Fruit fly (Drosophila melanogaster) whole organism, embryonic: ENCODE data around the gene CG14742.

Experiments
- Abd-B ChIP-seq: fragments of 200-800 bp; sonication (Bioruptor generic); optimal IDR thresholded peaks from 2 replicates; lab custom pipeline; 2018; ENCODE audit warnings: missing biosample characterization, mild to moderate bottlenecking, missing genetic modification characterization, moderate library complexity
- B-H1 ChIP-seq: fragments of 200-800 bp; sonication (Bioruptor generic); IDR thresholded peaks from 3 replicates; pipeline ENCODE4 v1.3.6; 2022; ENCODE audit warnings: missing biosample characterization, missing genetic modification characterization
- CG1024 ChIP-seq: fragments of 200-800 bp; sonication (Bioruptor generic); IDR thresholded peaks from 2 replicates; pipeline ENCODE4 v1.3.6; 2022; ENCODE audit warnings: missing biosample characterization, missing genetic modification characterization
- CG12299 ChIP-seq: fragments of 200-800 bp; sonication (Bioruptor generic); optimal IDR thresholded peaks from 2 replicates; lab custom pipeline; 2018; ENCODE audit warnings: missing biosample characterization, mild to moderate bottlenecking, missing genetic modification characterization
- CG13123 ChIP-seq: fragments of 200-800 bp; sonication (Bioruptor generic); optimal IDR thresholded peaks from 2 replicates; lab custom pipeline; 2016; ENCODE audit warnings: missing biosample characterization, missing genetic modification characterization
- CG14050 ChIP-seq: fragments of 200-800 bp; sonication (Bioruptor generic); IDR thresholded peaks from 3 replicates; pipeline ENCODE4 v1.3.6; 2022; ENCODE audit warnings: missing biosample characterization, missing genetic modification characterization
- CG14441 ChIP-seq: fragments of 200-800 bp; sonication (Bioruptor generic); IDR thresholded peaks from 2 replicates; pipeline ENCODE4 v1.3.6; 2022; ENCODE audit warnings: missing biosample characterization, missing genetic modification characterization
- CG15601 ChIP-seq: fragments of 200-800 bp; sonication (Bioruptor generic); optimal IDR thresholded peaks from 3 replicates; lab custom pipeline; 2019; ENCODE audit warnings: missing biosample characterization, mild to moderate bottlenecking, missing genetic modification characterization, moderate library complexity
- CG17802 ChIP-seq: fragments of 200-800 bp; sonication (Bioruptor generic); optimal IDR thresholded peaks from 2 replicates; lab custom pipeline; 2018; ENCODE audit warnings: missing biosample characterization, mild to moderate bottlenecking, missing genetic modification characterization, moderate library complexity
- CG18262 ChIP-seq: fragments of 200-800 bp; optimal IDR thresholded peaks from 3 replicates; lab custom pipeline; 2019; ENCODE audit warnings: missing biosample characterization, mild to moderate bottlenecking, missing genetic modification characterization, moderate library complexity
- CG2875 ChIP-seq: fragments of 200-800 bp; sonication (Bioruptor generic); optimal IDR thresholded peaks from 2 replicates; lab custom pipeline; 2017; ENCODE audit warnings: missing biosample characterization, mild to moderate bottlenecking, missing genetic modification characterization, missing genetic modification reagents
- CG31224 ChIP-seq: fragments of 200-800 bp; sonication (Bioruptor generic); IDR thresholded peaks from 2 replicates; pipeline ENCODE4 v1.3.6; 2022; ENCODE audit warnings: missing biosample characterization, missing genetic modification characterization
- CG3838 ChIP-seq: fragments of 200-800 bp; sonication (Bioruptor generic); optimal IDR thresholded peaks from 3 replicates; lab custom pipeline; 2016; ENCODE audit warnings: missing biosample characterization, missing genetic modification characterization
- CG7357 ChIP-seq: fragments of 200-800 bp; sonication (Bioruptor generic); IDR thresholded peaks from 3 replicates; pipeline ENCODE4 v1.3.6; 2022; ENCODE audit warnings: missing biosample characterization, missing genetic modification characterization
- CG9727 ChIP-seq: fragments of 200-800 bp; sonication (Bioruptor generic); optimal IDR thresholded peaks from 3 replicates; lab custom pipeline; 2017; ENCODE audit warnings: missing biosample characterization, mild to moderate bottlenecking, missing genetic modification characterization
- CG9797 ChIP-seq: fragments of 200-800 bp; sonication (Bioruptor generic); optimal IDR thresholded peaks from 3 replicates; lab custom pipeline; 2018; ENCODE audit warnings: missing biosample characterization, mild to moderate bottlenecking, missing genetic modification characterization
- CG9876 ChIP-seq: fragments of 200-800 bp; sonication (Bioruptor generic); optimal IDR thresholded peaks from 2 replicates; lab custom pipeline; 2016; ENCODE audit warnings: missing biosample characterization, missing genetic modification characterization
- Camta ChIP-seq: fragments of 200-800 bp; sonication (Bioruptor generic); optimal IDR thresholded peaks from 2 replicates; lab custom pipeline; 2016; ENCODE audit warnings: missing biosample characterization, missing genetic modification characterization
- CrebB ChIP-seq: fragments of 200-800 bp; sonication (Bioruptor generic); optimal IDR thresholded peaks from 3 replicates; lab custom pipeline; 2018; ENCODE audit warnings: missing biosample characterization, mild to moderate bottlenecking, missing genetic modification characterization
- Eip74EF ChIP-seq, 2 experiments: fragments of 200-800 bp in 1 of 2; fragments of >200 bp in 1 of 2; sonication (Bioruptor generic) in 1 of 2; optimal IDR thresholded peaks; 2 replicates each; lab custom pipeline; 2017 to 2019; ENCODE audit warnings: missing biosample characterization in 2 of 2, missing genetic modification characterization in 2 of 2, mild to moderate bottlenecking in 1 of 2, moderate library complexity in 1 of 2
- Fer3 ChIP-seq: fragments of 200-800 bp; sonication (Bioruptor generic); optimal IDR thresholded peaks from 2 replicates; lab custom pipeline; 2018; ENCODE audit warnings: missing biosample characterization, mild to moderate bottlenecking, missing genetic modification characterization, moderate library complexity
- HLHmδ ChIP-seq: fragments of 200-800 bp; sonication (Bioruptor generic); optimal IDR thresholded peaks from 2 replicates; lab custom pipeline; 2018; ENCODE audit warnings: missing biosample characterization, mild to moderate bottlenecking, missing genetic modification characterization, moderate library complexity
- Hr78 ChIP-seq, 2 experiments: fragments of 200-800 bp in 1 of 2; fragments of >200 bp in 1 of 2; sonication (Bioruptor generic) in 1 of 2; optimal IDR thresholded peaks; 2 replicates each; lab custom pipeline; 2017 to 2019; ENCODE audit warnings: missing biosample characterization in 2 of 2, missing genetic modification characterization in 2 of 2, mild to moderate bottlenecking in 1 of 2, moderate library complexity in 1 of 2
- Lim3 ChIP-seq: fragments of 200-800 bp; sonication (Bioruptor generic); IDR thresholded peaks from 2 replicates; pipeline ENCODE4 v1.3.6; 2022; ENCODE audit warnings: missing biosample characterization, missing genetic modification characterization
- MESR4 ChIP-seq: fragments of 200-800 bp; sonication (Bioruptor generic); optimal IDR thresholded peaks from 2 replicates; lab custom pipeline; 2018; ENCODE audit warnings: missing biosample characterization, mild to moderate bottlenecking, missing genetic modification characterization, moderate library complexity
- Max ChIP-seq: fragments of 200-800 bp; sonication (Bioruptor generic); optimal IDR thresholded peaks from 2 replicates; lab custom pipeline; 2016; ENCODE audit warnings: missing biosample characterization, mild to moderate bottlenecking, missing genetic modification characterization
- Meics ChIP-seq: fragments of 200-800 bp; sonication (Bioruptor generic); optimal IDR thresholded peaks from 2 replicates; lab custom pipeline; 2017; ENCODE audit warnings: missing biosample characterization, mild to moderate bottlenecking, missing genetic modification characterization
- Nf-YC ChIP-seq: fragments of 200-800 bp; optimal IDR thresholded peaks from 3 replicates; lab custom pipeline; 2019; ENCODE audit warnings: missing biosample characterization, mild to moderate bottlenecking, missing genetic modification characterization, moderate library complexity
- Pdp1 ChIP-seq, 2 experiments: fragments of 200-800 bp; sonication (Bioruptor generic); optimal IDR thresholded peaks; 3 replicates each; lab custom pipeline; 2016; ENCODE audit warnings: missing biosample characterization in 2 of 2, missing genetic modification characterization in 2 of 2, mild to moderate bottlenecking in 1 of 2, moderate library complexity in 1 of 2
- Sox100B ChIP-seq: fragments of 200-800 bp; sonication (Bioruptor generic); optimal IDR thresholded peaks from 3 replicates; lab custom pipeline; 2018; ENCODE audit warnings: missing biosample characterization, mild to moderate bottlenecking, missing genetic modification characterization
- Sox102F ChIP-seq: fragments of 200-800 bp; sonication (Bioruptor generic); optimal IDR thresholded peaks from 2 replicates; lab custom pipeline; 2018; ENCODE audit warnings: missing biosample characterization, mild to moderate bottlenecking, missing genetic modification characterization, moderate library complexity
- Ssrp ChIP-seq: fragments of 200-800 bp; sonication (Bioruptor generic); optimal IDR thresholded peaks from 2 replicates; lab custom pipeline; 2018; ENCODE audit warnings: missing biosample characterization, mild to moderate bottlenecking, missing genetic modification characterization, moderate library complexity
- Usf ChIP-seq: fragments of 200-800 bp; sonication (Bioruptor generic); optimal IDR thresholded peaks from 2 replicates; lab custom pipeline; 2017; ENCODE audit warnings: missing genotype, missing biosample characterization, missing genetic modification characterization
- al ChIP-seq: fragments of 200-800 bp; sonication (Bioruptor generic); IDR thresholded peaks from 2 replicates; pipeline ENCODE4 v1.3.6; 2022; ENCODE audit warnings: missing biosample characterization, missing genetic modification characterization
- bcd ChIP-seq: fragments of 200-800 bp; sonication (Bioruptor generic); optimal IDR thresholded peaks from 2 replicates; lab custom pipeline; 2017; ENCODE audit warnings: missing biosample characterization, mild to moderate bottlenecking, missing genetic modification characterization
- cad ChIP-seq: fragments of >200 bp; optimal IDR thresholded peaks from 2 replicates; lab custom pipeline; 2017; ENCODE audit warnings: missing biosample characterization, missing genetic modification characterization
- cg ChIP-seq: fragments of 200-800 bp; sonication (Bioruptor generic); optimal IDR thresholded peaks from 3 replicates; lab custom pipeline; 2019; ENCODE audit warnings: missing biosample characterization, mild to moderate bottlenecking, missing genetic modification characterization, moderate library complexity
- crol ChIP-seq: fragments of 200-800 bp; sonication (Bioruptor generic); IDR thresholded peaks from 2 replicates; pipeline ENCODE4 v1.3.6; 2022; ENCODE audit warnings: missing biosample characterization, missing genetic modification characterization
- cwo ChIP-seq: fragments of 200-800 bp; sonication (Bioruptor generic); optimal IDR thresholded peaks from 3 replicates; lab custom pipeline; 2017; ENCODE audit warnings: missing biosample characterization, missing genetic modification characterization, mild to moderate bottlenecking, moderate library complexity, missing genetic modification reagents
- dpn ChIP-seq, 2 experiments: fragments of 200-800 bp; sonication (Bioruptor generic); optimal IDR thresholded peaks; 3 replicates each; lab custom pipeline; 2016; ENCODE audit warnings: missing biosample characterization in 2 of 2, missing genetic modification characterization in 2 of 2
- gcm ChIP-seq: fragments of 200-800 bp; sonication (Bioruptor generic); optimal IDR thresholded peaks from 2 replicates; lab custom pipeline; 2019; ENCODE audit warnings: missing biosample characterization, mild to moderate bottlenecking, missing genetic modification characterization, moderate library complexity
- hb ChIP-seq: fragments of 200-800 bp; sonication (Bioruptor generic); IDR thresholded peaks from 3 replicates; pipeline ENCODE4 v1.3.6; 2022; ENCODE audit warnings: missing biosample characterization, missing genetic modification characterization; ENCODE audit not compliant: partially characterized antibody
- inv ChIP-seq: fragments of 200-800 bp; sonication (Bioruptor generic); IDR thresholded peaks from 2 replicates; pipeline ENCODE4 v1.3.6; 2022; ENCODE audit warnings: missing biosample characterization, missing genetic modification characterization; ENCODE audit not compliant: partially characterized antibody
- kah ChIP-seq: fragments of 200-800 bp; sonication (Bioruptor generic); optimal IDR thresholded peaks from 2 replicates; lab custom pipeline; 2018; ENCODE audit warnings: missing biosample characterization, mild to moderate bottlenecking, missing genetic modification characterization
- otp ChIP-seq: fragments of 200-800 bp; sonication (Bioruptor generic); IDR thresholded peaks from 3 replicates; pipeline ENCODE4, ENCODE4 v1.3.6; 2022; ENCODE audit warnings: missing biosample characterization, missing genetic modification characterization
- pho ChIP-seq: fragments of 200-800 bp; sonication (Bioruptor generic); optimal IDR thresholded peaks from 2 replicates; lab custom pipeline; 2016; ENCODE audit warnings: missing biosample characterization, missing genetic modification characterization
- scrt ChIP-seq: fragments of 200-800 bp; sonication (Bioruptor generic); optimal IDR thresholded peaks from 2 replicates; lab custom pipeline; 2018; ENCODE audit warnings: missing biosample characterization, mild to moderate bottlenecking, missing genetic modification characterization, moderate library complexity
- toy ChIP-seq: fragments of 200-800 bp; sonication (Bioruptor generic); IDR thresholded peaks from 2 replicates; pipeline ENCODE4 v1.3.6; 2022; ENCODE audit warnings: missing biosample characterization, missing genetic modification characterization
- vfl ChIP-seq: fragments of 200-800 bp; sonication (Bioruptor generic); optimal IDR thresholded peaks from 2 replicates; lab custom pipeline; 2016; ENCODE audit warnings: missing biosample characterization, missing genetic modification characterization

Gene CG14742

DNA sequence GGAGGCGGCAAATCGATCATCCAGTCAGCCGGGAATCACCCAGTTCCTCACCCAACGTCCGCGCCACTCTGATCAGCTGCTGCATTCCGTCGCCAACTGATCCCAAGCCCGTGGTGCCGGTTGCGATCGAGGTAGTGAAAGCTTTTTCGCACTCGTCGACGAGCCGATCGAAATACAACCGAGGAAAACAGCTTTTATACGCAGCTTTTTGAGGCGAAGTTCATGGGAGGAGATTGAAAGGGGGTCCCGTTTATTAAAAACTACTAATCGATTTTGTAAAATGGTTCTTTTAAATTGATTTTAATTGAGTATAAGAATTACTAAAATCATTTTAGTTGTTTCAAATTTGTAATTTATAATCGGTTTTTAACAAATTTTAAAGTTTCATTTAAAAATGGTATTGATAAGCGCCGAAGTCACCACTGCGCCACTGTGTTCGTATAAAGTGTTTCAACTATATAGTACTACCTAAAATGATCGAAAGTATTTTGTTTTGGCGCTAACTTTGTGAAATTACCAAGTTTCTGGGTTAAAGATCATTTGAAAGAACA is 7.1 kb downstream of the CG14742 start, which contains the start of gene CG4860 (continued):
- peak; percentile 71 for TF ChIP-seq CG7357 (GFP tag; lab: Robert Waterston, UW)
- peak; percentile 63 for TF ChIP-seq kah
- TF ChIP-seq CG31224 (GFP tag; lab: Robert Waterston, UW) = peak; percentile 80
- TF ChIP-seq CG15601 (tag; lab: Kevin White, UChicago) = peak; percentile 78
- peak; percentile 91 for TF ChIP-seq bcd (GFP tag; lab: Kevin White, UChicago)
- peak; percentile 72 for TF ChIP-seq CG13123 (GFP tag; lab: Kevin White, UChicago)
- peak; percentile 75 to 91 for TF ChIP-seq Pdp1 (GFP tag; optimal IDR thresholded peaks at IDR 0.05; lab: Kevin White, UChicago)
- peak; percentile 76 for TF ChIP-seq CG2875
- no peak for TF ChIP-seq CG18262 (tag; lab: Kevin White, UChicago)
- peak; percentile 89 for TF ChIP-seq al (GFP tag; lab: Robert Waterston, UW)
- peak; percentile 80 for TF ChIP-seq cwo
- TF ChIP-seq Abd-B (GFP tag; lab: Kevin White, UChicago) = peak; percentile 81
- TF ChIP-seq scrt = peak; percentile 71
- peak; percentile 73 for TF ChIP-seq otp (GFP tag; lab: Robert Waterston, UW)
- peak; percentile 92 for TF ChIP-seq Sox102F (GFP tag; lab: Kevin White, UChicago)
- TF ChIP-seq pho = peak; percentile 85
- TF ChIP-seq dpn (GFP tag; optimal IDR thresholded peaks at IDR 0.05; lab: Kevin White, UChicago) = peak; percentile 89 to 92
- TF ChIP-seq Lim3 (GFP tag; lab: Robert Waterston, UW) = no peak
- peak; percentile 40; the same call in 1 of the 2 replicates for TF ChIP-seq CG1024 (GFP tag; lab: Robert Waterston, UW)
- peak; percentile 75 for TF ChIP-seq CG14050 (GFP tag; lab: Robert Waterston, UW)
- no peak for TF ChIP-seq Eip74EF (GFP tag; optimal IDR thresholded peaks at IDR 0.05; lab: Kevin White, UChicago)
- TF ChIP-seq Camta (GFP tag; lab: Kevin White, UChicago) = peak; percentile 82
- TF ChIP-seq cg (GFP tag; lab: Kevin White, UChicago) = no peak
- peak; percentile 85 for TF ChIP-seq vfl (GFP tag; lab: Kevin White, UChicago)
- peak; percentile 26; the same call in 1 of the 2 replicates for TF ChIP-seq toy (GFP tag; lab: Robert Waterston, UW)
- TF ChIP-seq Sox100B = no peak
- peak; percentile 19 for TF ChIP-seq MESR4 (GFP tag; lab: Kevin White, UChicago)
- no peak for TF ChIP-seq HLHmδ (GFP tag; lab: Kevin White, UChicago)
- no peak for TF ChIP-seq CG9797 (GFP tag; lab: Kevin White, UChicago)
- TF ChIP-seq Nf-YC (tag; lab: Kevin White, UChicago) = peak; percentile 78
- TF ChIP-seq hb (GFP tag; lab: Robert Waterston, UW) = no peak
- peak; percentile 80 for TF ChIP-seq B-H1 (GFP tag; lab: Robert Waterston, UW)
- no peak for TF ChIP-seq crol (GFP tag; lab: Robert Waterston, UW)
- peak; percentile 52 for TF ChIP-seq CrebB (tag; lab: Kevin White, UChicago)
- no peak for TF ChIP-seq inv
- TF ChIP-seq gcm (GFP tag; lab: Kevin White, UChicago) = peak; percentile 81
- TF ChIP-seq CG14441 = peak; percentile 89
- peak; percentile 60 for TF ChIP-seq CG3838 (GFP tag; lab: Kevin White, UChicago)
- peak; percentile 84 for TF ChIP-seq CG12299 (tag; lab: Kevin White, UChicago)
- TF ChIP-seq CG9727 (GFP tag; lab: Kevin White, UChicago) = peak; percentile 79
- TF ChIP-seq cad (GFP tag; lab: Kevin White, UChicago) = no peak
- TF ChIP-seq Hr78 (GFP tag; optimal IDR thresholded peaks at IDR 0.05; lab: Kevin White, UChicago) = no peak
- TF ChIP-seq Fer3 (tag; lab: Kevin White, UChicago) = peak; percentile 88
- peak; percentile 83 for TF ChIP-seq Ssrp (tag; lab: Kevin White, UChicago)
- peak; percentile 25 for TF ChIP-seq Usf (GFP tag; lab: Kevin White, UChicago)
- TF ChIP-seq Meics = peak; percentile 89
- TF ChIP-seq Max = peak; percentile 80
- peak; percentile 60 for TF ChIP-seq CG9876 (GFP tag; lab: Kevin White, UChicago)
- no peak for TF ChIP-seq CG17802 (tag; lab: Kevin White, UChicago)
